Worm (Caenorhabditis elegans) whole organism, young adult: ENCODE data around the gene cutl-19.

Source experiments
- T07F8.4 ChIP-seq: sonication (generic microtip); optimal IDR thresholded peaks from 2 replicates; lab custom pipeline; 2016; ENCODE audit warnings: mild to moderate bottlenecking, missing genetic modification characterization, moderate library complexity, missing compliant biosample characterization
- nhr-27 ChIP-seq: fragments of 200-800 bp; sonication (Bioruptor generic); optimal IDR thresholded peaks from 2 replicates; lab custom pipeline; 2018; ENCODE audit warnings: mild to moderate bottlenecking, missing genetic modification characterization, moderate library complexity, missing compliant biosample characterization

- TF ChIP-seq nhr-27 (tag; lab: Kevin White, UChicago) (no peak), T07F8.4 (tag; lab: Kevin White, UChicago) (no peak)
These were observed 5.4 kb upstream of the cutl-19 start for ce11 chrIII:5222777-5223176.
